Fruit fly (Drosophila melanogaster) whole organism, embryonic: ENCODE measurements around the gene upd2.

Experiments used
- Atf-2 ChIP-seq: fragments of 200-800 bp; sonication (Bioruptor generic); optimal IDR thresholded peaks from 2 replicates; lab custom pipeline; 2016; ENCODE audit warnings: missing biosample characterization, missing genetic modification characterization
- Awh ChIP-seq: fragments of 200-800 bp; sonication (Bioruptor generic); IDR thresholded peaks from 2 replicates; pipeline ENCODE4, ENCODE4 v1.3.6; 2022; ENCODE audit warnings: missing biosample characterization, missing genetic modification characterization
- Bgb ChIP-seq: fragments of 200-800 bp; sonication (Bioruptor generic); IDR thresholded peaks from 2 replicates; pipeline ENCODE4 v1.3.6; 2022; ENCODE audit warnings: missing biosample characterization, missing genetic modification characterization; ENCODE audit not compliant: partially characterized antibody
- Bteb2 ChIP-seq: fragments of 200-800 bp; sonication (Bioruptor generic); optimal IDR thresholded peaks from 2 replicates; lab custom pipeline; 2016; ENCODE audit warnings: missing biosample characterization, missing genetic modification characterization
- CG11695 ChIP-seq: fragments of 200-800 bp; sonication (Bioruptor generic); IDR thresholded peaks from 3 replicates; pipeline ENCODE4 v1.3.6; 2022; ENCODE audit warnings: missing biosample characterization, missing genetic modification characterization
- CG14014 ChIP-seq: fragments of 200-800 bp; sonication (Bioruptor generic); IDR thresholded peaks from 2 replicates; pipeline ENCODE4 v1.3.6; 2022; ENCODE audit warnings: missing biosample characterization, missing genetic modification characterization
- CG14050 ChIP-seq: fragments of 200-800 bp; sonication (Bioruptor generic); IDR thresholded peaks from 3 replicates; pipeline ENCODE4 v1.3.6; 2022; ENCODE audit warnings: missing biosample characterization, missing genetic modification characterization
- CG15073 ChIP-seq: fragments of 200-800 bp; sonication (Bioruptor generic); optimal IDR thresholded peaks from 2 replicates; lab custom pipeline; 2016; ENCODE audit warnings: missing biosample characterization, missing genetic modification characterization
- CG1602 ChIP-seq: fragments of 200-800 bp; sonication (Bioruptor generic); optimal IDR thresholded peaks from 3 replicates; lab custom pipeline; 2016; ENCODE audit warnings: missing biosample characterization, missing genetic modification characterization
- CG16813 ChIP-seq: fragments of 200-800 bp; sonication (Bioruptor generic); IDR thresholded peaks from 3 replicates; pipeline ENCODE4 v1.3.6; 2022; ENCODE audit warnings: missing biosample characterization, missing genetic modification characterization; ENCODE audit not compliant: partially characterized antibody
- CG17829 ChIP-seq: fragments of 200-800 bp; optimal IDR thresholded peaks from 2 replicates; lab custom pipeline; 2019; ENCODE audit warnings: missing biosample characterization, mild to moderate bottlenecking, missing genetic modification characterization, moderate library complexity
- CG18476 ChIP-seq: fragments of 200-800 bp; sonication (Bioruptor generic); optimal IDR thresholded peaks from 2 replicates; lab custom pipeline; 2016; ENCODE audit warnings: missing biosample characterization, mild to moderate bottlenecking, missing genetic modification characterization
- CG2712 ChIP-seq: fragments of 200-800 bp; optimal IDR thresholded peaks from 3 replicates; lab custom pipeline; 2019; ENCODE audit warnings: missing biosample characterization, mild to moderate bottlenecking, missing genetic modification characterization, moderate library complexity
- CG31441 ChIP-seq: fragments of 200-800 bp; sonication (Bioruptor generic); IDR thresholded peaks from 2 replicates; pipeline ENCODE4 v1.3.6; 2022; ENCODE audit warnings: missing biosample characterization, missing genetic modification characterization
- CG4730 ChIP-seq: fragments of 200-800 bp; sonication (Bioruptor generic); IDR thresholded peaks from 2 replicates; pipeline ENCODE4 v1.3.6; 2022; ENCODE audit warnings: missing biosample characterization, missing genetic modification characterization
- CG4854 ChIP-seq: fragments of 200-800 bp; sonication (Bioruptor generic); optimal IDR thresholded peaks from 2 replicates; lab custom pipeline; 2016; ENCODE audit warnings: missing biosample characterization, missing genetic modification characterization, inconsistent platforms
- CG6254 ChIP-seq: fragments of 200-800 bp; sonication (Bioruptor generic); optimal IDR thresholded peaks from 3 replicates; lab custom pipeline; 2017; ENCODE audit warnings: mild to moderate bottlenecking, missing biosample characterization, missing genetic modification reagents, missing genetic modification characterization
- CG6689 ChIP-seq: fragments of 200-800 bp; sonication (Bioruptor generic); IDR thresholded peaks from 2 replicates; pipeline ENCODE4 v1.3.6; 2022; ENCODE audit warnings: missing biosample characterization, missing genetic modification characterization
- CG7372 ChIP-seq: fragments of 200-800 bp; sonication (Bioruptor generic); IDR thresholded peaks from 2 replicates; pipeline ENCODE4 v1.3.6; 2022; ENCODE audit warnings: missing biosample characterization, missing genetic modification characterization
- CG7745 ChIP-seq: fragments of 200-800 bp; sonication (Bioruptor generic); optimal IDR thresholded peaks from 2 replicates; lab custom pipeline; 2018; ENCODE audit warnings: missing biosample characterization, mild to moderate bottlenecking, missing genetic modification characterization, moderate library complexity
- CG8478 ChIP-seq: fragments of >200 bp; optimal IDR thresholded peaks from 2 replicates; lab custom pipeline; 2018
- CG9727 ChIP-seq: fragments of 200-800 bp; sonication (Bioruptor generic); optimal IDR thresholded peaks from 3 replicates; lab custom pipeline; 2017; ENCODE audit warnings: missing biosample characterization, mild to moderate bottlenecking, missing genetic modification characterization
- CG9817 ChIP-seq: fragments of 200-800 bp; sonication (Bioruptor generic); optimal IDR thresholded peaks from 2 replicates; lab custom pipeline; 2018; ENCODE audit warnings: missing biosample characterization, mild to moderate bottlenecking, missing genetic modification characterization, moderate library complexity
- Dad ChIP-seq: fragments of 200-800 bp; sonication (Bioruptor generic); optimal IDR thresholded peaks from 3 replicates; lab custom pipeline; 2016; ENCODE audit warnings: missing biosample characterization, missing genetic modification characterization
- HmgZ ChIP-seq: fragments of 200-800 bp; sonication (Bioruptor generic); optimal IDR thresholded peaks from 2 replicates; lab custom pipeline; 2018; ENCODE audit warnings: missing biosample characterization, mild to moderate bottlenecking, missing genetic modification characterization
- MESR4 ChIP-seq: fragments of 200-800 bp; sonication (Bioruptor generic); optimal IDR thresholded peaks from 2 replicates; lab custom pipeline; 2018; ENCODE audit warnings: missing biosample characterization, mild to moderate bottlenecking, missing genetic modification characterization, moderate library complexity
- Med ChIP-seq: fragments of 200-800 bp; sonication (Bioruptor generic); peaks from one replicate; lab custom pipeline; 2016; ENCODE audit warnings: missing biosample characterization, missing genetic modification characterization, mild to moderate bottlenecking, inconsistent platforms, moderate library complexity
- Meics ChIP-seq: fragments of 200-800 bp; sonication (Bioruptor generic); optimal IDR thresholded peaks from 2 replicates; lab custom pipeline; 2017; ENCODE audit warnings: missing biosample characterization, mild to moderate bottlenecking, missing genetic modification characterization
- Mrtf ChIP-seq: fragments of 200-800 bp; sonication (Bioruptor generic); IDR thresholded peaks from 3 replicates; pipeline ENCODE4 v1.3.6; 2022; ENCODE audit warnings: missing biosample characterization, missing genetic modification characterization
- Nf-YB ChIP-seq: fragments of 200-800 bp; sonication (Bioruptor generic); optimal IDR thresholded peaks from 3 replicates; lab custom pipeline; 2019; ENCODE audit warnings: missing biosample characterization, mild to moderate bottlenecking, missing genetic modification characterization, moderate library complexity
- Spps ChIP-seq: fragments of 200-800 bp; sonication (Bioruptor generic); optimal IDR thresholded peaks from 2 replicates; lab custom pipeline; 2018; ENCODE audit warnings: missing biosample characterization, mild to moderate bottlenecking, missing genetic modification characterization
- Ssrp ChIP-seq: fragments of 200-800 bp; sonication (Bioruptor generic); optimal IDR thresholded peaks from 2 replicates; lab custom pipeline; 2018; ENCODE audit warnings: missing biosample characterization, mild to moderate bottlenecking, missing genetic modification characterization, moderate library complexity
- ato ChIP-seq: fragments of 200-800 bp; sonication (Bioruptor generic); IDR thresholded peaks from 2 replicates; pipeline ENCODE4 v1.3.6; 2022; ENCODE audit warnings: missing biosample characterization, missing genetic modification characterization; ENCODE audit not compliant: partially characterized antibody
- ci ChIP-seq: fragments of 200-800 bp; sonication (Bioruptor generic); IDR thresholded peaks from 3 replicates; pipeline ENCODE4 v1.3.6; 2022; ENCODE audit warnings: missing biosample characterization, missing genetic modification characterization
- ftz-f1 ChIP-seq: fragments of 200-800 bp; sonication (Bioruptor generic); optimal IDR thresholded peaks from 2 replicates; lab custom pipeline; 2016; ENCODE audit warnings: missing biosample characterization, missing genetic modification characterization
- fu2 ChIP-seq: fragments of 200-800 bp; sonication (Bioruptor generic); optimal IDR thresholded peaks from 2 replicates; lab custom pipeline; 2016; ENCODE audit warnings: missing biosample characterization, missing genetic modification characterization
- hb ChIP-seq: fragments of 200-800 bp; sonication (Bioruptor generic); IDR thresholded peaks from 3 replicates; pipeline ENCODE4 v1.3.6; 2022; ENCODE audit warnings: missing biosample characterization, missing genetic modification characterization; ENCODE audit not compliant: partially characterized antibody
- inv ChIP-seq: fragments of 200-800 bp; sonication (Bioruptor generic); IDR thresholded peaks from 2 replicates; pipeline ENCODE4 v1.3.6; 2022; ENCODE audit warnings: missing biosample characterization, missing genetic modification characterization; ENCODE audit not compliant: partially characterized antibody
- lilli ChIP-seq: fragments of 200-800 bp; sonication (Bioruptor generic); optimal IDR thresholded peaks from 3 replicates; lab custom pipeline; 2016; ENCODE audit warnings: missing biosample characterization, missing genetic modification characterization
- pan ChIP-seq, 4 experiments: fragments of >200 bp in 3 of 4; fragments of 200-800 bp in 1 of 4; sonication (Bioruptor generic) in 1 of 4; optimal IDR thresholded peaks in 3 of 4; IDR thresholded peaks in 1 of 4; 2 replicates each; pipeline versions ENCODE4 v1.3.6 to Lab custom; 2017 to 2022; ENCODE audit warnings: missing biosample characterization in 2 of 4, missing genetic modification characterization in 2 of 4, mixed read lengths in 1 of 4
- row ChIP-seq: fragments of 200-800 bp; sonication (Bioruptor generic); IDR thresholded peaks from 3 replicates; pipeline ENCODE4 v1.3.6; 2022; ENCODE audit warnings: missing biosample characterization, missing genetic modification characterization
- sisA ChIP-seq: fragments of 200-800 bp; sonication (Bioruptor generic); IDR thresholded peaks from 2 replicates; pipeline ENCODE4 v1.3.6; 2022; ENCODE audit warnings: missing biosample characterization, missing genetic modification characterization
- slbo ChIP-seq: fragments of 200-800 bp; sonication (Bioruptor generic); IDR thresholded peaks from 2 replicates; pipeline ENCODE4 v1.3.6; 2022; ENCODE audit warnings: missing biosample characterization, missing genetic modification characterization
- sna ChIP-seq: fragments of 200-800 bp; sonication (Bioruptor generic); IDR thresholded peaks from 2 replicates; pipeline ENCODE4 v1.3.6; 2022; ENCODE audit warnings: missing biosample characterization, missing genetic modification characterization; ENCODE audit not compliant: partially characterized antibody
- ttk ChIP-seq: fragments of 200-800 bp; sonication (Bioruptor generic); IDR thresholded peaks from 2 replicates; pipeline ENCODE4 v2.1.2; 2022; ENCODE audit warnings: missing biosample characterization, missing genetic modification characterization
- twi ChIP-seq: fragments of 200-800 bp; optimal IDR thresholded peaks from 2 replicates; lab custom pipeline; 2019; ENCODE audit warnings: missing biosample characterization, mild to moderate bottlenecking, missing genetic modification characterization, moderate library complexity
- unpg ChIP-seq: fragments of 200-800 bp; sonication (Bioruptor generic); optimal IDR thresholded peaks from 3 replicates; lab custom pipeline; 2018; ENCODE audit warnings: missing biosample characterization, mild to moderate bottlenecking, missing genetic modification characterization, moderate library complexity
- wdn ChIP-seq: fragments of 200-800 bp; sonication (Bioruptor generic); IDR thresholded peaks from 2 replicates; pipeline ENCODE4 v1.3.6; 2022; ENCODE audit warnings: missing biosample characterization, missing genetic modification characterization
- zen2 ChIP-seq: fragments of 200-800 bp; sonication (Bioruptor generic); IDR thresholded peaks from 3 replicates; pipeline ENCODE4 v1.3.6; 2022; ENCODE audit warnings: missing biosample characterization, missing genetic modification characterization; ENCODE audit not compliant: partially characterized antibody

upd2 gene

DNA sequence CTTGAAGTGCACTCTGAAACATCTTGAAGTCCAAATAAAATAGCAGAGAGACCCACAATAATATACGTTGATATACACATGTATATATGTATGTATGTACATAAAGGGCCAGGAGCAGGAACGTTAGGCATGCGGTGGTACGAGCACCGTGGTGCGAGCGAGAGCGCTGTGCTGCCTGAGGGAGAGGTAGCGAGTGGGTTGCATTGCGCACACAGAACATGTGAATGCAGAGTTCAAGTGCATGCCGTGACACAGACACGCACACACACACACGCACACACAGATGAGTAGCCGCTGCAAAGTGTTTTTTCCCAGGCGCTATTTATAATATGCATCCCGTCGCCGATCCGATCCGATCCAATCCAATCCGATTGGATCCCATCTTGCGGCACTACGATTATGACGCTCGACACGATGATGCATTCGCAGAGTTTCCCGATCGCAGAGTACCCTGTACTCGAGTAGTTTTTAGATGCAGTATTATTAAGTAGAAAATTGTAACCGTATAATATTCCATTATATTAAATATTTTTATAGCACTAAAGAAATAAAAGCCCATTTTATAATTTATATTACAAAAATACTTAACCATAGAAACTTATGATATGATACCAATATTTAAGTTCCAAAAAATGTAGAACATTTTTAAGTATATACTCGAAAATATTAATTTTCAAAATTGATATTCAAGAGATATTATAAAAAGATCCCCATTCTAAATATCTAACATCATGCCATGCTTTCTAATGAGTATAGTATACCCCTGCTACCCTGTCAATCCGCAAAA lies 34.8 kb downstream of the upd2 start (continued):
- peak; percentile 65 for TF ChIP-seq CG2712
- TF ChIP-seq CG9817 (tag; lab: Kevin White, UChicago), result no peak
- TF ChIP-seq CG14050, result no peak
- no peak for TF ChIP-seq Dad (GFP tag; lab: Kevin White, UChicago)
- TF ChIP-seq inv (GFP tag; lab: Robert Waterston, UW), result no peak
- no peak for TF ChIP-seq Meics (GFP tag; lab: Kevin White, UChicago)
- TF ChIP-seq zen2 (GFP tag; lab: Robert Waterston, UW), result no peak
- TF ChIP-seq sisA (GFP tag; lab: Robert Waterston, UW), result no peak
- TF ChIP-seq CG31441, result peak; percentile 56; the same call in 1 of the 2 replicates
- no peak for TF ChIP-seq ftz-f1 (GFP tag; lab: Kevin White, UChicago)
- TF ChIP-seq CG4730, result no peak
- peak in 1 of 2 experiments; percentile 2 for TF ChIP-seq pan (optimal IDR thresholded peaks at IDR 0.05; lab: Kevin White, UChicago)
- TF ChIP-seq pan (GFP tag; optimal IDR thresholded peaks at IDR 0.05 in 1 of 2, IDR thresholded peaks at IDR 0.05 in 1 of 2), result peak in 1 of 2 experiments; percentile 51
- TF ChIP-seq ttk, result no peak
- no peak for TF ChIP-seq CG15073 (GFP tag; lab: Kevin White, UChicago)
- peak; percentile 42 for TF ChIP-seq Ssrp (tag; lab: Kevin White, UChicago)
- TF ChIP-seq CG11695 (GFP tag; lab: Robert Waterston, UW), result no peak
- no peak for TF ChIP-seq CG18476
- TF ChIP-seq CG6689 (GFP tag; lab: Robert Waterston, UW), result no peak
- no peak for TF ChIP-seq lilli (GFP tag; lab: Kevin White, UChicago)
- no peak for TF ChIP-seq CG6254
- TF ChIP-seq slbo (GFP tag; lab: Robert Waterston, UW), result no peak
- TF ChIP-seq Nf-YB (GFP tag; lab: Kevin White, UChicago), result peak; percentile 2
- no peak for TF ChIP-seq Atf-2
- TF ChIP-seq Bgb (GFP tag; lab: Robert Waterston, UW), result no peak
- TF ChIP-seq Awh (GFP tag; lab: Robert Waterston, UW), result no peak
- TF ChIP-seq CG1602 (GFP tag; lab: Kevin White, UChicago), result no peak
- TF ChIP-seq fu2 (GFP tag; lab: Kevin White, UChicago), result no peak
- no peak for TF ChIP-seq hb (GFP tag; lab: Robert Waterston, UW)
- no peak for TF ChIP-seq wdn (GFP tag; lab: Robert Waterston, UW)
- TF ChIP-seq CG7372, result no peak
- no peak for TF ChIP-seq CG14014 (GFP tag; lab: Robert Waterston, UW)
- TF ChIP-seq unpg, result no peak
- TF ChIP-seq CG17829 (tag; lab: Kevin White, UChicago), result peak; percentile 37
- no peak for TF ChIP-seq CG16813
- no peak for TF ChIP-seq sna (GFP tag; lab: Robert Waterston, UW)
- peak; percentile 62 for TF ChIP-seq CG9727 (GFP tag; lab: Kevin White, UChicago)
- TF ChIP-seq CG4854 (GFP tag; lab: Kevin White, UChicago), result no peak
- no peak for TF ChIP-seq MESR4
- TF ChIP-seq HmgZ, result no peak
- peak; percentile 20; the same call in 1 of the 3 replicates for TF ChIP-seq row (GFP tag; lab: Robert Waterston, UW)
- TF ChIP-seq twi, result peak; percentile 95
- TF ChIP-seq Bteb2 (GFP tag; lab: Kevin White, UChicago), result no peak
- no peak for TF ChIP-seq Mrtf
- no peak for TF ChIP-seq Spps (tag; lab: Kevin White, UChicago)
- no peak for TF ChIP-seq ato
- no peak for TF ChIP-seq ci (GFP tag; lab: Robert Waterston, UW)
- no peak for TF ChIP-seq CG7745 (tag; lab: Kevin White, UChicago)
- TF ChIP-seq Med (GFP tag; lab: Kevin White, UChicago), result no peak
- TF ChIP-seq CG8478 (lab: Kevin White, UChicago), result no peak
